Worm (Caenorhabditis elegans) whole organism, L4 larva: ENCODE data around the gene kin-18.

Experiments
- D1046.2 ChIP-seq: fragments of 200-800 bp; sonication (Bioruptor generic); IDR thresholded peaks from 2 replicates; pipeline ENCODE4 v1.3.6; 2022; ENCODE audit warnings: missing genetic modification characterization, missing compliant biosample characterization
- F26F4.8 ChIP-seq: fragments of 200-800 bp; sonication (Bioruptor generic); conservative IDR thresholded peaks from 2 replicates; pipeline ENCODE4 v1.3.6; 2022; ENCODE audit warnings: missing genetic modification characterization, missing compliant biosample characterization
- R02D3.7 ChIP-seq: fragments of 150-350 bp; sonication (generic microtip); optimal IDR thresholded peaks from 3 replicates; lab custom pipeline; 2014; ENCODE audit warnings: missing biosample characterization, missing genetic modification characterization
- T26A8.4 ChIP-seq: fragments of 200-800 bp; sonication (Bioruptor generic); IDR thresholded peaks from 2 replicates; pipeline ENCODE4 v1.3.6; 2022; ENCODE audit warnings: missing genetic modification characterization, missing compliant biosample characterization
- Y75B8A.6 ChIP-seq: fragments of 200-800 bp; sonication (Bioruptor generic); IDR thresholded peaks from 2 replicates; pipeline ENCODE4 v1.3.6; 2022; ENCODE audit warnings: missing genetic modification reagents, missing genetic modification characterization, missing compliant biosample characterization
- aha-1 ChIP-seq: fragments of 150-350 bp; peaks from one replicate; lab custom pipeline; 2014; ENCODE audit warnings: missing biosample characterization, missing genetic modification characterization
- ama-1 ChIP-seq: fragments of 150-350 bp; optimal IDR thresholded peaks from 2 replicates; lab custom pipeline; 2014; ENCODE audit warnings: inconsistent platforms, mixed read lengths
- arid-1 ChIP-seq: fragments of 200-800 bp; sonication (Bioruptor generic); conservative IDR thresholded peaks from 2 replicates; pipeline ENCODE4 v1.3.6; 2022; ENCODE audit warnings: missing genetic modification reagents, missing genetic modification characterization, missing compliant biosample characterization
- ceh-28 ChIP-seq: fragments of 150-350 bp; optimal IDR thresholded peaks from 2 replicates; lab custom pipeline; 2014; ENCODE audit warnings: missing biosample characterization, missing genetic modification reagents, missing genetic modification characterization
- daf-16 ChIP-seq, 3 experiments: sonication (generic microtip); optimal IDR thresholded peaks; 2 replicates each; lab custom pipeline; 2016 to 2017; ENCODE audit warnings: missing genetic modification characterization in 3 of 3, missing genetic modification reagents in 3 of 3, mild to moderate bottlenecking in 2 of 3, missing compliant biosample characterization in 2 of 3, missing biosample characterization in 1 of 3, moderate library complexity in 1 of 3
- dmd-6 ChIP-seq: fragments of 200-800 bp; sonication (Bioruptor generic); IDR thresholded peaks from 2 replicates; pipeline ENCODE4 v1.3.6; 2022; ENCODE audit warnings: missing genetic modification reagents, missing genetic modification characterization, missing compliant biosample characterization
- duxl-1 ChIP-seq: sonication (generic microtip); optimal IDR thresholded peaks from 2 replicates; lab custom pipeline; 2016; ENCODE audit warnings: mild to moderate bottlenecking, missing genetic modification characterization, moderate library complexity, missing compliant biosample characterization; ENCODE audit not compliant: poor library complexity
- dve-1 ChIP-seq: sonication (generic microtip); optimal IDR thresholded peaks from 2 replicates; lab custom pipeline; 2017; ENCODE audit warnings: antibody characterized with exemption, mild to moderate bottlenecking, missing genetic modification characterization, missing compliant biosample characterization; ENCODE audit not compliant: insufficient read depth
- hif-1 ChIP-seq, 2 experiments: sonication (generic microtip); optimal IDR thresholded peaks; 2 replicates each; lab custom pipeline; 2016 to 2017; ENCODE audit warnings: missing compliant biosample characterization in 2 of 2, missing genetic modification characterization in 2 of 2, missing genetic modification reagents in 2 of 2, missing genotype in 2 of 2, mild to moderate bottlenecking in 1 of 2
- hlh-11 ChIP-seq: fragments of 200-800 bp; sonication (Bioruptor generic); optimal IDR thresholded peaks from 2 replicates; lab custom pipeline; 2018; ENCODE audit warnings: mild to moderate bottlenecking, missing genetic modification characterization, missing compliant biosample characterization
- hlh-30 ChIP-seq: sonication (generic microtip); optimal IDR thresholded peaks from 2 replicates; lab custom pipeline; 2017; ENCODE audit warnings: antibody characterized with exemption, mild to moderate bottlenecking, missing genetic modification characterization, missing compliant biosample characterization; ENCODE audit not compliant: insufficient read depth
- hmg-1.1 ChIP-seq: fragments of 200-800 bp; sonication (Bioruptor generic); IDR thresholded peaks from 2 replicates; pipeline ENCODE4 v1.3.6; 2022; ENCODE audit warnings: missing genetic modification reagents, missing genetic modification characterization, missing compliant biosample characterization
- lin-1 ChIP-seq: fragments of 200-800 bp; sonication (Bioruptor generic); IDR thresholded peaks from 2 replicates; pipeline ENCODE4 v1.3.6; 2022; ENCODE audit warnings: missing genetic modification reagents, missing genetic modification characterization, missing compliant biosample characterization
- lin-29 ChIP-seq: fragments of 200-800 bp; sonication (Bioruptor generic); IDR thresholded peaks from 2 replicates; pipeline ENCODE4 v1.3.6; 2022; ENCODE audit warnings: missing genetic modification reagents, missing genetic modification characterization, missing compliant biosample characterization
- lin-38 ChIP-seq: fragments of 200-800 bp; sonication (Bioruptor generic); IDR thresholded peaks from 2 replicates; pipeline ENCODE4 v1.3.6; 2022; ENCODE audit warnings: missing genetic modification reagents, missing genetic modification characterization, missing compliant biosample characterization
- lsy-2 ChIP-seq, 2 experiments: fragments of 150-350 bp in 1 of 2; sonication (generic microtip) in 1 of 2; optimal IDR thresholded peaks; 2 replicates each; lab custom pipeline; 2014 to 2017; ENCODE audit warnings: missing biosample characterization in 2 of 2, missing genetic modification characterization in 2 of 2
- mep-1 ChIP-seq: fragments of 150-350 bp; sonication (generic microtip); optimal IDR thresholded peaks from 3 replicates; lab custom pipeline; 2014; ENCODE audit warnings: missing biosample characterization, missing genetic modification characterization
- mes-2 ChIP-seq: sonication (generic microtip); optimal IDR thresholded peaks from 2 replicates; lab custom pipeline; 2016; ENCODE audit warnings: missing genotype, mild to moderate bottlenecking, missing genetic modification characterization, missing compliant biosample characterization; ENCODE audit not compliant: poor library complexity, severe bottlenecking
- mxl-3 ChIP-seq: fragments of 200-800 bp; sonication (Bioruptor generic); optimal IDR thresholded peaks from 2 replicates; lab custom pipeline; 2018; ENCODE audit warnings: mild to moderate bottlenecking, missing genetic modification characterization, missing compliant biosample characterization
- nhr-28 ChIP-seq: fragments of 150-350 bp; optimal IDR thresholded peaks from 2 replicates; lab custom pipeline; 2014; ENCODE audit warnings: missing biosample characterization, missing genetic modification characterization
- nhr-41 ChIP-seq: fragments of 200-800 bp; sonication (Bioruptor generic); IDR thresholded peaks from 2 replicates; pipeline ENCODE4 v1.3.6; 2022; ENCODE audit warnings: missing genetic modification reagents, missing genetic modification characterization, missing compliant biosample characterization
- nhr-6 ChIP-seq: fragments of 150-350 bp; optimal IDR thresholded peaks from 2 replicates; lab custom pipeline; 2014; ENCODE audit warnings: missing biosample characterization, missing genetic modification characterization
- php-3 ChIP-seq: fragments of 200-800 bp; sonication (Bioruptor generic); IDR thresholded peaks from 2 replicates; pipeline ENCODE4 v1.3.6; 2022; ENCODE audit warnings: missing genetic modification reagents, missing genetic modification characterization, missing compliant biosample characterization
- pqm-1 ChIP-seq: sonication (generic microtip); optimal IDR thresholded peaks from 2 replicates; lab custom pipeline; 2017; ENCODE audit warnings: missing biosample characterization, missing genetic modification characterization
- sdz-12 ChIP-seq: fragments of 200-800 bp; sonication (Bioruptor generic); optimal IDR thresholded peaks from 2 replicates; lab custom pipeline; 2018; ENCODE audit warnings: mild to moderate bottlenecking, missing genetic modification characterization, missing compliant biosample characterization
- snpc-4 ChIP-seq: fragments of 150-350 bp; optimal IDR thresholded peaks from 2 replicates; lab custom pipeline; 2014; ENCODE audit warnings: missing biosample characterization, missing genetic modification characterization
- unc-130 ChIP-seq: sonication (generic microtip); optimal IDR thresholded peaks from 2 replicates; lab custom pipeline; 2016; ENCODE audit warnings: missing genetic modification reagents, missing genetic modification characterization, missing compliant biosample characterization
- zfp-3 ChIP-seq: fragments of 200-800 bp; sonication (Bioruptor generic); conservative IDR thresholded peaks from 2 replicates; pipeline ENCODE4 v1.3.6; 2022; ENCODE audit warnings: missing genetic modification reagents, missing genetic modification characterization, missing compliant biosample characterization

Gene kin-18

DNA sequence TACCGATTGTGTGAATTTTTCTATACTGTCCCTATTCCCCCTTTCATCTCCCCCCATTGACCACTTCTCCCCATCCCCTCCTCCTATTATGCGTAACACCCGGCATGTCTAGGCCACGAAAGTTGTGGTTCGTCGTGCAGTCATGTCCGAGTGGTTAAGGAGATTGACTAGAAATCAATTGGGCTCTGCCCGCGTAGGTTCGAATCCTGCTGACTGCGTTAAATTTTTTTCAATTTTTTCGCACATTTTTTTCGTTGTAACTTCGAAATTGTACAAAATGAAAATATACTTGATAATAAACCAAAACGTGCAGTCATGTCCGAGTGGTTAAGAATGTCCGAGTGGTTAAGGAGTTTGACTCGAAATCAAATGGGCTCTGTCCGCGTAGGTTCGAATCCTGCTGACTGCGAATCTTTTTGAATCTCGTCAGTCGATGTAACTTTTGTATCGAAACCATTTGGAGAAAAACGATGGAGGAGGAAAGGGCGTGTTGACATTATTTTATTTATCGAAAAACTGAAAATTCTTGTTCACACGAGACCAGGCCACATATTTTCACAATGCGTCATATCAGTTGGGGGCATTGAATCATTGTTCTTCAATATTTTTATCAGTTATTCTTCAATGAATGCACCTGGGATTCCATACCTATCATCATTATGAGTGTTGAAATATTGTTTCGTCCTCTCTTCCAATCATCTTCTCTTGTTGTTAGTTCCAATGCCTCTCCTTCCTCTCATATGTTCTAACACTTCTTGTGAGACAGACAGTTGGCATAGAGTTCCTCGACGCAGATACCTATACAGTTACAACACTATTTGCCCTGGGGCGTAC, 40.4 kb downstream of the kin-18 start, which contains the start of gene nfm-1 (continued):
- TF ChIP-seq nhr-41 (peak; percentile 28; the same call in 1 of the 2 replicates), pqm-1 (peak; percentile 85)

DNA sequence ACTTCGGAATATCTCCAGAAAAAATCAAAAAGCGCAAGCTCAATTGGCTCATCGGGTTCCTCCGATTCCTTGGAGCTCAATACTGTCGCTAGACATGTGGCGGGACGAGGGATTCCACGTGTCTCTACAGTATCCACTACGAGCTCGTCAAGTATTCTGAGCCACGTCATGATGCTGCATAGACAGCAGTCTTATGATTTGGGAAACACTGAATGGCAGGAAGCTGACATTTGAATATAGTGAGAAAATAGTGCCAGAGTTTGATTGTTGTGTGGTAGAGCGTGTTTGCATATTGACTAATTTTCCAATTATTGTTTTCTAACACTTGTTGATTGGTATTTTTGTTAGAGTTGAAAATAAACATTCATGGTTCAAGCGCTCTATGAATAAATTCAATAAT, 45.0 kb downstream of the kin-18 start:
- TF ChIP-seq snpc-4 (no peak), nhr-6 (tag; lab: Kevin White, UChicago) (no peak), T26A8.4 (GFP tag; lab: Robert Waterston, UW) (no peak), dmd-6 (GFP tag; lab: Robert Waterston, UW) (peak; percentile 75)

DNA sequence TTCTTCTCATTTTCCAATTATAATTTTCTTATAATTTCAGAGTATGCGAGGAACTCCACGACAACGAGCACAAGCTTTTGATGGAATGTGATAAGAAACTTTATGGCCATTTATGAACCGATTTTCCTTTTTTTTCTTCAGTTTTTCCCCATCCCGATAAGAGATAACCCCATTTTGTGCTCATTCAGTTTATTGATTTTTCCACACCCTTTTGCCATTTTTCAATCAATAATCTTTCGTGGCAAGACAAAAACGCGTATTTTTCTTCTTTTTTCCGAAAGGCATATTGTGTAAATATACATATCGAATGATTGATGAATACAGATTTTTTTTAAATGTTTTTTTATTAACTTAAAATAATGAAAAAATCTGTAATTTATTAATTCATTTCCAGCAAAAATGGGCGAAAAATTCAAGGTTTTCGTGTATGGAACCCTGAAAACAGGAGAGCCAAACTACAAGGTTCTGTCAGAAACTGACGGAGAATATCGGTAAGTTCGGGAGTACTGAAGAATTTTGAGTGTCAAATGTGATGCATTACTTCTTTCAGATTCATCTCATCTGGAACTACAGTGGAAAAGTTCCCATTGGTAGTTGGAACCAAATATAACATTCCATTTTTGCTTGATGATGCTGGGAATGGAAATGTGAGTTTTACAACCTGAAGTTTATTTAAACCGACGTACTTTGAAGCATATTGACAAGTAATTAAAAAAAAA, 46.0 kb downstream of the kin-18 start, which contains the start of gene F42A10.9:
F42A10.9 (plus strand) TSS at position 321 of the 719 bp plus-strand sequence.
- TF ChIP-seq zfp-3 (GFP tag; lab: Robert Waterston, UW) (peak; percentile 51; the same call in 1 of the 2 replicates), R02D3.7 (tag; lab: Kevin White, UChicago) (no peak), lsy-2 (tag; optimal IDR thresholded peaks at IDR 0.05; lab: Kevin White, UChicago) (peak in 1 of 2 experiments; percentile 52), daf-16 (GFP tag; optimal IDR thresholded peaks at IDR 0.05; lab: Kevin White, UChicago) (peak; percentile 5 to 46), daf-16 (tag; optimal IDR thresholded peaks at IDR 0.05; lab: Kevin White, UChicago) (peak; percentile 42), php-3 (GFP tag; lab: Robert Waterston, UW) (peak; percentile 47; the same call in 1 of the 2 replicates), aha-1 (tag; lab: Kevin White, UChicago) (peak; percentile 76), mes-2 (peak; percentile 28), mep-1 (tag; lab: Kevin White, UChicago) (peak; percentile 66), lin-38 (0 out of 2 replicates have a peak, but pooled peaks have one; percentile 38), ama-1 (lab: Kevin White, UChicago) (peak; percentile 88), dve-1 (peak; percentile 68), snpc-4 (no peak), hlh-11 (no peak), arid-1 (GFP tag; lab: Robert Waterston, UW) (0 out of 2 replicates have a peak, but pooled peaks have one; percentile 26), F26F4.8 (GFP tag; lab: Robert Waterston, UW) (no peak), hif-1 (tag; optimal IDR thresholded peaks at IDR 0.05; lab: Kevin White, UChicago) (peak in 1 of 2 experiments; percentile 21), lin-1 (GFP tag; lab: Robert Waterston, UW) (no peak), D1046.2 (GFP tag; lab: Robert Waterston, UW) (peak; percentile 23; the same call in 1 of the 2 replicates), nhr-28 (tag; lab: Kevin White, UChicago) (peak; percentile 5), duxl-1 (tag; lab: Kevin White, UChicago) (peak; percentile 41), ceh-28 (tag; lab: Kevin White, UChicago) (peak; percentile 57), mxl-3 (peak; percentile 20), Y75B8A.6 (GFP tag; lab: Robert Waterston, UW) (0 out of 2 replicates have a peak, but pooled peaks have one; percentile 17), hlh-30 (tag; lab: Kevin White, UChicago) (peak; percentile 2), unc-130 (GFP tag; lab: Kevin White, UChicago) (no peak)

DNA sequence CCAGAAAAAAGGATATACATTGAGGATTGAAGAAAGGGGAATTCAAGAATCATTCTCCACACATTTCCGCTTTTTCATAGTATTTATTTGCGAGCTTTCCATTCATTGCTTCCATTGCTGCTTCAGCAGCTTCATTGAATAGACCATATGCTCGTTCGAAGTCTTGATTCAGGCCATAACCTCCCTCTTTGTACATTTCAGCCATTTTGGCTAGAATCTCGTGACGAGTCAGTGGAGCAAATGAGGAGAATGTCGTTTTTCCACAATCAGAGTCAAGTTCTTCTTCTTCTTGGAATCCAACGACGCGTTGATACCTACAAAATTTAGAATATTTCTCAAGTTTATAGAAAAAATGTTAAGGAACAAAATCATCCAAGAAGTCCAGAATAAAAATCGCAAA, 46.8 kb downstream of the kin-18 start:
- TF ChIP-seq hmg-1.1 (GFP tag; lab: Robert Waterston, UW) (no peak), arid-1 (GFP tag; lab: Robert Waterston, UW) (0 out of 2 replicates have a peak, but pooled peaks have one; percentile 38), Y75B8A.6 (GFP tag; lab: Robert Waterston, UW) (peak; percentile 63; the same call in 1 of the 2 replicates), lin-29 (no peak), aha-1 (tag; lab: Kevin White, UChicago) (peak; percentile 19), sdz-12 (GFP tag; lab: Kevin White, UChicago) (peak; percentile 51)
